Fruit fly (Drosophila melanogaster) whole organism, prepupa: ENCODE results near the gene Mst87F.

Experiments used
- CG34406 ChIP-seq: fragments of 200-800 bp; sonication (Bioruptor generic); optimal IDR thresholded peaks from 3 replicates; lab custom pipeline; 2016; ENCODE audit warnings: missing biosample characterization, missing genetic modification characterization
- CG8319 ChIP-seq: fragments of 200-800 bp; sonication (Bioruptor generic); optimal IDR thresholded peaks from 3 replicates; lab custom pipeline; 2016; ENCODE audit warnings: missing biosample characterization, missing genetic modification characterization
- spab ChIP-seq: fragments of 200-800 bp; sonication (Bioruptor generic); optimal IDR thresholded peaks from 2 replicates; lab custom pipeline; 2017; ENCODE audit warnings: missing biosample characterization, mild to moderate bottlenecking, missing genetic modification characterization, missing genetic modification reagents

DNA sequence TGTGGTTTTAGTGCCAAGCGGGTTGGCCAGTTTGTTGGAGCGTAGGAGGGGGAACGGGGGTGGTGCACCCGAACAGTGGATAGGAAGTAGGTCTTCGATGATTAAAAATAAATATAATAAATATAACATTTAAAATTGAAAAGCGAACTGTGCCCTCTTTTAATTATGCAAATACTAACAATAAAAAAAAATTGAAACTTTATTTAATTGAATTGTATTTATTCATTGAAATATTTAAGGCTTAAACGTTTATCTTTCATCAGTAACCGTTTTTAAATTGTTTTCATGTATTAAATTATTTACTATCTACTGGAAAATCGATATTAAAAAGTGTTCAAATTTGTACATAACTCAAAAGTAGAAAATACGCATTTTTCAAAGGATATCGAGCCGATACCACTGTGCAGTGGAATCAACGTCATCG lies 47.6 kb upstream of the Mst87F start:
- TF ChIP-seq CG34406 (peak; percentile 35), CG8319 (no peak), spab (peak; percentile 30)
